Worm (Caenorhabditis elegans) whole organism, midembryonic: ENCODE results near the gene F07E5.9.

Source experiments
- T22C8.4 ChIP-seq: fragments of 200-800 bp; sonication (Bioruptor generic); IDR thresholded peaks from 2 replicates; pipeline ENCODE4 v1.3.6; 2022; ENCODE audit warnings: missing genetic modification characterization, missing compliant biosample characterization
- cog-1 ChIP-seq: sonication (generic microtip); optimal IDR thresholded peaks from 2 replicates; lab custom pipeline; 2016; ENCODE audit warnings: missing genetic modification characterization, missing compliant biosample characterization
- flt-1 ChIP-seq: fragments of 200-800 bp; sonication (Bioruptor generic); IDR thresholded peaks from 2 replicates; pipeline ENCODE4 v1.3.6; 2022; ENCODE audit warnings: missing genetic modification characterization, missing compliant biosample characterization
- ref-1 ChIP-seq: fragments of 200-800 bp; sonication (Bioruptor generic); conservative IDR thresholded peaks from 2 replicates; pipeline ENCODE4 v1.3.6; 2022; ENCODE audit warnings: missing genetic modification reagents, missing genetic modification characterization, missing compliant biosample characterization
- ztf-23 ChIP-seq: fragments of 200-800 bp; sonication (Bioruptor generic); IDR thresholded peaks from 2 replicates; pipeline ENCODE4 v1.3.6; 2022; ENCODE audit warnings: missing genetic modification reagents, missing genetic modification characterization, missing compliant biosample characterization
- ztf-29 ChIP-seq: fragments of 200-800 bp; sonication (Bioruptor generic); IDR thresholded peaks from 2 replicates; pipeline ENCODE4 v1.3.6; 2022; ENCODE audit warnings: missing genetic modification reagents, missing genetic modification characterization, missing compliant biosample characterization

- TF ChIP-seq flt-1 (GFP tag; lab: Robert Waterston, UW) (no peak), cog-1 (no peak), T22C8.4 (no peak), ztf-23 (GFP tag; lab: Robert Waterston, UW) (no peak), ztf-29 (no peak), ref-1 (GFP tag; lab: Robert Waterston, UW) (no peak)
Measured at ce11 chrII:2039288-2039687, 41.0 kb downstream of the F07E5.9 start, which contains the start of gene bath-19.
